Worm (Caenorhabditis elegans) whole organism, L4 larva: ENCODE data around the gene fbxa-165.

Experiments
- pha-4 ChIP-seq, 2 experiments: fragments of 150-350 bp in 1 of 2; fragments of 200-800 bp in 1 of 2; sonication (Bioruptor generic) in 1 of 2; IDR thresholded peaks in 1 of 2; optimal IDR thresholded peaks in 1 of 2; 2 replicates each; pipeline versions ENCODE4 v1.3.6 to Lab custom; 2014 to 2022; ENCODE audit warnings: missing genetic modification characterization in 2 of 2, missing genetic modification reagents in 2 of 2, missing biosample characterization in 1 of 2, missing compliant biosample characterization in 1 of 2
- rbr-2 ChIP-seq: sonication (generic microtip); optimal IDR thresholded peaks from 2 replicates; lab custom pipeline; 2016; ENCODE audit warnings: missing genotype, missing genetic modification characterization, missing compliant biosample characterization
- ztf-11 ChIP-seq: fragments of 150-350 bp; optimal IDR thresholded peaks from 2 replicates; lab custom pipeline; 2014; ENCODE audit warnings: missing biosample characterization, missing genetic modification characterization

ce11 chrII:1586305-1586704 lies 30.0 kb downstream of the fbxa-165 start, which contains the start of gene T07H3.8:
- no peak for TF ChIP-seq rbr-2 (tag; lab: Kevin White, UChicago)
- no peak for TF ChIP-seq ztf-11
- no peak for TF ChIP-seq pha-4 (GFP tag; IDR thresholded peaks at IDR 0.05; lab: Robert Waterston, UW)
- TF ChIP-seq pha-4 (tag; optimal IDR thresholded peaks at IDR 0.05; lab: Kevin White, UChicago) = no peak
